Worm (Caenorhabditis elegans) whole organism, L4 larva: ENCODE results near the gene sshk-1.

ENCODE experiments used
- T20F7.1 ChIP-seq: fragments of 200-800 bp; sonication (Bioruptor generic); optimal IDR thresholded peaks from 2 replicates; lab custom pipeline; 2018; ENCODE audit warnings: mild to moderate bottlenecking, missing genetic modification characterization, missing compliant biosample characterization
- T26A8.4 ChIP-seq: fragments of 200-800 bp; sonication (Bioruptor generic); IDR thresholded peaks from 2 replicates; pipeline ENCODE4 v1.3.6; 2022; ENCODE audit warnings: missing genetic modification characterization, missing compliant biosample characterization
- egl-27 ChIP-seq: sonication (generic microtip); optimal IDR thresholded peaks from 3 replicates; lab custom pipeline; 2017; ENCODE audit warnings: missing biosample characterization, missing genetic modification reagents, missing genetic modification characterization
- hlh-30 ChIP-seq: sonication (generic microtip); optimal IDR thresholded peaks from 2 replicates; lab custom pipeline; 2017; ENCODE audit warnings: antibody characterized with exemption, mild to moderate bottlenecking, missing genetic modification characterization, missing compliant biosample characterization; ENCODE audit not compliant: insufficient read depth
- lin-13 ChIP-seq: fragments of 150-350 bp; optimal IDR thresholded peaks from 2 replicates; lab custom pipeline; 2014; ENCODE audit warnings: missing biosample characterization, missing genetic modification reagents, missing genetic modification characterization
- lin-38 ChIP-seq: fragments of 200-800 bp; sonication (Bioruptor generic); IDR thresholded peaks from 2 replicates; pipeline ENCODE4 v1.3.6; 2022; ENCODE audit warnings: missing genetic modification reagents, missing genetic modification characterization, missing compliant biosample characterization
- nhr-11 ChIP-seq: fragments of 150-350 bp; optimal IDR thresholded peaks from 2 replicates; lab custom pipeline; 2014; ENCODE audit warnings: missing biosample characterization, missing genetic modification characterization
- snpc-1.2 ChIP-seq: fragments of 200-800 bp; sonication (Bioruptor generic); IDR thresholded peaks from 2 replicates; pipeline ENCODE4 v1.3.6; 2022; ENCODE audit warnings: missing genetic modification reagents, missing genetic modification characterization, missing compliant biosample characterization

DNA sequence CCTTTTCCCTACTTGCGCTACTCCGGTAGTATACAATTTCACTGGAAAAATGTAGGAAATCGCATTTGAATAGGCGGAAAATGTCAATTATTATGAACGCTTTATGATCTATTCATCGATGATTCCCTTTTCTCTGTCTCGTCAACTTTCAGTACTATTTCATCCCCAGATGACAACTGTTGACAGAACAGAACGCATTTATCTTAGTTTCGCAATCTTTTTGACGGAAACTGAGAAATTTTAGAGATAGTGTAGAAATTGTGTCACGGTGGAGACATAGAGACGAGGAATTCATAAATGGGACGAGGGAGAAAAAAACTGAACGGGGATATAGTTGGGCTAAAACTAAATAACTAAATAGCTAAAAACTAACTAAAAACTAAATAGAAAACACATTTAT, 44.2 kb upstream of the sshk-1 start:
- no peak for TF ChIP-seq T26A8.4
- TF ChIP-seq hlh-30 = no peak
- no peak for TF ChIP-seq nhr-11
- no peak for TF ChIP-seq lin-13 (GFP tag; lab: Kevin White, UChicago)
- no peak for TF ChIP-seq T20F7.1 (GFP tag; lab: Kevin White, UChicago)
- no peak for TF ChIP-seq egl-27 (tag; lab: Kevin White, UChicago)
- TF ChIP-seq snpc-1.2 = no peak
- TF ChIP-seq lin-38 (GFP tag; lab: Robert Waterston, UW) = no peak
